Fruit fly (Drosophila melanogaster): ENCODE measurements around the gene CG3630.

- TF ChIP-seq CTCF (optimal IDR thresholded peaks at IDR 0.05) = no peak
- TF ChIP-seq CG8478 (optimal IDR thresholded peaks at IDR 0.05) = no peak
Measured at dm6 chrX:2219246-2219645, 57.2 kb downstream of the CG3630 start.
